Worm (Caenorhabditis elegans): Measurements from ENCODE around the gene C02G6.2.

Gene C02G6.2

ce11 chrV:5832799-5833198 lies 39.1 kb upstream of the C02G6.2 start (continued):
- TF ChIP-seq lin-26 (GFP tag; IDR thresholded peaks at IDR 0.05) (peak; percentile 50; the same call in 1 of the 2 replicates), Y56A3A.18 (GFP tag; IDR thresholded peaks at IDR 0.05) (no peak), snpc-1.1 (tag; optimal IDR thresholded peaks at IDR 0.05; ENCODE audit: insufficient read depth) (no peak), ztf-6 (GFP tag; IDR thresholded peaks at IDR 0.05) (no peak), B0019.2 (GFP tag; conservative IDR thresholded peaks at IDR 0.05) (no peak), chd-7 (tag; optimal IDR thresholded peaks at IDR 0.05) (no peak), hlh-26 (GFP tag; conservative IDR thresholded peaks at IDR 0.05) (no peak), mcd-1 (GFP tag; IDR thresholded peaks at IDR 0.05) (0 out of 2 replicates have a peak, but pooled peaks have one; percentile 13), let-607 (tag; optimal IDR thresholded peaks at IDR 0.05) (no peak), ceh-27 (GFP tag; optimal IDR thresholded peaks at IDR 0.05) (no peak), ets-4 (GFP tag; optimal IDR thresholded peaks at IDR 0.05) (no peak), lin-35 (GFP tag; optimal IDR thresholded peaks at IDR 0.05) (no peak), F49E8.2 (tag; optimal IDR thresholded peaks at IDR 0.05; ENCODE audit: insufficient read depth) (no peak), F57C9.4 (tag; optimal IDR thresholded peaks at IDR 0.05) (no peak), hrde-1 (tag; optimal IDR thresholded peaks at IDR 0.05; ENCODE audit: borderline replicate concordance) (no peak), C17E4.6 (GFP tag; IDR thresholded peaks at IDR 0.05) (no peak), F33H1.4 (GFP tag; IDR thresholded peaks at IDR 0.05) (peak; percentile 17; the same call in 1 of the 2 replicates), tlf-1 (GFP tag; optimal IDR thresholded peaks at IDR 0.05) (no peak), ceh-58 (GFP tag; IDR thresholded peaks at IDR 0.05) (0 out of 2 replicates have a peak, but pooled peaks have one; percentile 18), madf-3 (GFP tag; IDR thresholded peaks at IDR 0.05) (0 out of 2 replicates have a peak, but pooled peaks have one; percentile 38), bed-1 (GFP tag; IDR thresholded peaks at IDR 0.05) (no peak), rec-8 (tag; optimal IDR thresholded peaks at IDR 0.05) (no peak), attf-6 (GFP tag; IDR thresholded peaks at IDR 0.05) (no peak), unc-130 (GFP tag; optimal IDR thresholded peaks at IDR 0.05) (no peak), ztf-26 (tag; optimal IDR thresholded peaks at IDR 0.05) (peak; percentile 0), B0035.1 (tag; optimal IDR thresholded peaks at IDR 0.05) (no peak), lin-54 (GFP tag; optimal IDR thresholded peaks at IDR 0.05) (peak; percentile 15), ekl-4 (GFP tag; IDR thresholded peaks at IDR 0.05) (peak; percentile 62; the same call in 1 of the 2 replicates), hmg-1.2 (GFP tag; IDR thresholded peaks at IDR 0.05) (no peak), hsf-1 (GFP tag; IDR thresholded peaks at IDR 0.05) (0 out of 2 replicates have a peak, but pooled peaks have one; percentile 10), F55B11.4 (tag; optimal IDR thresholded peaks at IDR 0.05; ENCODE audit: borderline replicate concordance, insufficient read depth) (no peak), K11D2.4 (GFP tag; IDR thresholded peaks at IDR 0.05) (no peak), mes-4 (tag; optimal IDR thresholded peaks at IDR 0.05) (no peak), cebp-1 (GFP tag; IDR thresholded peaks at IDR 0.05) (no peak), cebp-1 (tag; optimal IDR thresholded peaks at IDR 0.05) (peak; percentile 29), pbrm-1 (GFP tag; IDR thresholded peaks at IDR 0.05) (no peak), F57A8.1 (GFP tag; optimal IDR thresholded peaks at IDR 0.05) (no peak), Y79H2A.3 (GFP tag; conservative IDR thresholded peaks at IDR 0.05) (peak; percentile 64; the same call in 1 of the 2 replicates), sdz-38 (tag; optimal IDR thresholded peaks at IDR 0.05) (no peak), C06A6.2 (GFP tag; conservative IDR thresholded peaks at IDR 0.05) (no peak), unc-62 (GFP tag; optimal IDR thresholded peaks at IDR 0.05) (no peak), zim-3 (tag; optimal IDR thresholded peaks at IDR 0.05) (no peak), F23B12.7 (tag; optimal IDR thresholded peaks at IDR 0.05; ENCODE audit: insufficient read depth) (no peak), somi-1 (GFP tag; optimal IDR thresholded peaks at IDR 0.05) (peak; percentile 67), rcor-1 (GFP tag; IDR thresholded peaks at IDR 0.05) (no peak), mxl-1 (tag; optimal IDR thresholded peaks at IDR 0.05) (no peak), snpc-4 (GFP tag; optimal IDR thresholded peaks at IDR 0.05) (no peak), snpc-4 (tag; optimal IDR thresholded peaks at IDR 0.05) (peak in 1 of 4 experiments; percentile 5)

Measured in whole organism, young adult.